Fruit fly (Drosophila melanogaster): Measurements from ENCODE around the gene ea.

Gene ea

DNA sequence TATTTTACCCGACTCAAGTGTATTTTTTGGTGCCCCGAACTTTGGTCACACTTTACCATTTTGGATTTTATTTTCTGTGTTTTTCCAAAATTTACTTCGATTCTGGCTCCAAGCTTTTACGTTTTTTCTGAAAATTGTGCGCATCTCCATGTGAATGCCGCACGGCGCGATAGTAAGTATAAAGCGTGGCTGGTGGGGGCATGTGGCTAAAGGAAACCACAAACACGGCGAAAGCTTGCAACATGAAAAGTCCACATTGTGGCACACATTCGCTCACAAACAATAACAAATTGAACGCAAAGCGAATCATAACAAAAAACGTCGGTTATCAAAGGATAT is 7.8 kb upstream of the ea start, which contains the start of gene ear:
TSS of gene ear (plus strand) at position 10 of the 339 bp plus-strand sequence.
- TF ChIP-seq Clk (GFP tag; optimal IDR thresholded peaks at IDR 0.05) (no peak), Hr96 (GFP tag; optimal IDR thresholded peaks at IDR 0.05) (no peak), cnc (optimal IDR thresholded peaks at IDR 0.05) (no peak), CG1620 (GFP tag; optimal IDR thresholded peaks at IDR 0.05) (no peak), Crg-1 (GFP tag; optimal IDR thresholded peaks at IDR 0.05) (no peak), ovo (GFP tag; optimal IDR thresholded peaks at IDR 0.05) (no peak), bab1 (GFP tag; optimal IDR thresholded peaks at IDR 0.05) (no peak), cic (GFP tag; optimal IDR thresholded peaks at IDR 0.05) (no peak), toe (GFP tag; optimal IDR thresholded peaks at IDR 0.05) (no peak), CG7101 (tag; optimal IDR thresholded peaks at IDR 0.05) (no peak), CG14711 (tag; optimal IDR thresholded peaks at IDR 0.05) (no peak), tj (GFP tag; optimal IDR thresholded peaks at IDR 0.05) (no peak), CG33017 (tag; optimal IDR thresholded peaks at IDR 0.05) (no peak), CG7045 (GFP tag; optimal IDR thresholded peaks at IDR 0.05) (no peak), CG5204 (GFP tag; optimal IDR thresholded peaks at IDR 0.05) (no peak), Mnt (GFP tag; optimal IDR thresholded peaks at IDR 0.05) (no peak), pad (GFP tag; optimal IDR thresholded peaks at IDR 0.05) (no peak), kay (GFP tag; ENCODE audit: borderline replicate concordance) (no peak)

DNA sequence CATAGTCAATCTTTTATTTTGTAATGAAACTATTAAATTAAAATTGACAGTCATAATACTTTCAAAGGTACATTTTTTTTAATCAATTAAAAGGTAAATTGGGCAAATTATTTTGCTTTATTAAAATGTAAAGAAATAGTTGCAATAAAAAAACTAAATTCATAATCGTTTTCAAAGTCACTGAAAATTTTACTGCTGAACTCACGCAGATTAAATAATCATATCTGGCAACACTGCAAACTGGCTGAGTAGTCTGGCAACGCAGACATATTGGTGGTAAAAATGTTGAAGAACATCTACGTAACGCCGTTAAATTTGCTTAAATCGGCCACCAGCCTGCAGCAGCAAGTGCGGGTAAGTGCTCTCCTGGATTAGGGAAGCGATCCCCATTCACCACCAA is 1.9 kb downstream of the ea start, which contains the start of gene mRpL9:
TSS of gene mRpL9 (plus strand) at position 267 of the 400 bp plus-strand sequence.
- no peak for TF ChIP-seq CG7045 (GFP tag; optimal IDR thresholded peaks at IDR 0.05)
- peak; percentile 36 for TF ChIP-seq Mnt (GFP tag; optimal IDR thresholded peaks at IDR 0.05)
- TF ChIP-seq CG11617 (GFP tag; optimal IDR thresholded peaks at IDR 0.05): no peak
- TF ChIP-seq Hr96 (GFP tag; optimal IDR thresholded peaks at IDR 0.05): no peak
- TF ChIP-seq cnc (optimal IDR thresholded peaks at IDR 0.05): no peak
- TF ChIP-seq bab1 (GFP tag; optimal IDR thresholded peaks at IDR 0.05): peak; percentile 30
- no peak for TF ChIP-seq CG12768 (GFP tag; optimal IDR thresholded peaks at IDR 0.05)
- no peak for TF ChIP-seq CG33017 (tag; optimal IDR thresholded peaks at IDR 0.05)
- no peak for TF ChIP-seq Crg-1 (GFP tag; optimal IDR thresholded peaks at IDR 0.05)
- peak; percentile 46 for TF ChIP-seq CG1620 (GFP tag; optimal IDR thresholded peaks at IDR 0.05)
- TF ChIP-seq CG7101 (tag; optimal IDR thresholded peaks at IDR 0.05): peak; percentile 57
- peak; percentile 43 for TF ChIP-seq CG14711 (tag; optimal IDR thresholded peaks at IDR 0.05)
- no peak for TF ChIP-seq cic (GFP tag; optimal IDR thresholded peaks at IDR 0.05)
- no peak for TF ChIP-seq tj (GFP tag; optimal IDR thresholded peaks at IDR 0.05)
- no peak for TF ChIP-seq CG5204 (GFP tag; optimal IDR thresholded peaks at IDR 0.05)
- no peak for TF ChIP-seq ovo (GFP tag; optimal IDR thresholded peaks at IDR 0.05)
- TF ChIP-seq pad (GFP tag; optimal IDR thresholded peaks at IDR 0.05): no peak

DNA sequence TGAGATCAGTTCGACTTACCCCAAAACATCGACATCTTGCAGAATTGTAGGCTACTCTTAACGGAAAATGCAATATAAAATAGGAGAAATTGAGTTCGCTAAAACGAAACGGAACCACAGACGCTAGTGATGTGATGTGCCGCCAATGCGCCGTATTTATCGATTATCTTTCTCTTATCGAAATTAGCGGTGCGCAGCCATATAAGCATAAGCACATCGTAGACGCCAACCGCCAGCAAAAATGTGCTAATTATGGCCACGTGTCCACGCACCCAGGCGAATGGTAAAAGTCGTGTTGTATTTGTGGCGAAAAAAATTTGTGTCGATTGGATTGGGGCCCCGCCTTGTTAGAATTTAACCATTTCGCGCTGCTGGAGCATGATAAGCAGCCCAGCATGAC is 4.5 kb downstream of the ea start, which contains the start of the genes Fkbp39 and Cyfip:
TSS of gene Fkbp39 (minus strand) at position 140 of the 400 bp plus-strand sequence.
TSS of gene Cyfip (plus strand) at position 273 of the 400 bp plus-strand sequence.
- TF ChIP-seq CG14711 (tag; optimal IDR thresholded peaks at IDR 0.05): peak; percentile 40
- TF ChIP-seq pad (GFP tag; optimal IDR thresholded peaks at IDR 0.05): peak; percentile 66
- TF ChIP-seq Crg-1 (GFP tag; optimal IDR thresholded peaks at IDR 0.05): peak; percentile 60
- TF ChIP-seq toe (GFP tag; optimal IDR thresholded peaks at IDR 0.05): no peak
- no peak for TF ChIP-seq CG12768 (GFP tag; optimal IDR thresholded peaks at IDR 0.05)
- peak; percentile 42 for TF ChIP-seq CG11617 (GFP tag; optimal IDR thresholded peaks at IDR 0.05)
- TF ChIP-seq ovo (GFP tag; optimal IDR thresholded peaks at IDR 0.05): no peak
- peak; percentile 51 for TF ChIP-seq cic (GFP tag; optimal IDR thresholded peaks at IDR 0.05)
- TF ChIP-seq tj (GFP tag; optimal IDR thresholded peaks at IDR 0.05): no peak
- TF ChIP-seq Mnt (GFP tag; optimal IDR thresholded peaks at IDR 0.05): peak; percentile 99
- TF ChIP-seq CG7101 (tag; optimal IDR thresholded peaks at IDR 0.05): peak; percentile 44
- TF ChIP-seq cnc (optimal IDR thresholded peaks at IDR 0.05): no peak
- no peak for TF ChIP-seq kay (GFP tag; ENCODE audit: borderline replicate concordance)
- TF ChIP-seq CG5204 (GFP tag; optimal IDR thresholded peaks at IDR 0.05): no peak
- TF ChIP-seq Hr96 (GFP tag; optimal IDR thresholded peaks at IDR 0.05): no peak
- TF ChIP-seq CG33017 (tag; optimal IDR thresholded peaks at IDR 0.05): no peak
- peak; percentile 65 for TF ChIP-seq CG1620 (GFP tag; optimal IDR thresholded peaks at IDR 0.05)
- no peak for TF ChIP-seq Clk (GFP tag; optimal IDR thresholded peaks at IDR 0.05)
- TF ChIP-seq CG7045 (GFP tag; optimal IDR thresholded peaks at IDR 0.05): no peak
- peak; percentile 79 for TF ChIP-seq bab1 (GFP tag; optimal IDR thresholded peaks at IDR 0.05)

DNA sequence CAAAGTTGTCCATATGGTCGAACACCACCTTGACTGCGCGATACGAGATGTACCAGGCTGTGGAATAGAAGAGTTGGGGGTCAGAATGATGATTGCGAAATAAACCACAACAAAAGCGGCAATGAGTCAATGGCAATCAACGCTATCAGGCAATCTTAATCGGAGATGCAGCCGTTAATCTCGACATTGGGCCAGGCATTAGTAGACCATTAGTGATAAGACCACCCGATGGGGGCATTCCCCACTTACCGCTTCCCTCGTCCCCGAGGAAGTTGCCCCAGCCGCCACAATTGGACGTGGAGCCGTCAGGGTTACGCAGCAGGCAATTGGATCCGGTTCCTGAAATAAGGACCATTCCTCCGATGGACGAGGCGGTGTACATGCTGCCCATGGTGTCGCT is 10.6 kb downstream of the ea start:
- no peak for TF ChIP-seq toe (GFP tag; optimal IDR thresholded peaks at IDR 0.05)
- TF ChIP-seq bab1 (GFP tag; optimal IDR thresholded peaks at IDR 0.05): no peak
- TF ChIP-seq CG7101 (tag; optimal IDR thresholded peaks at IDR 0.05): no peak
- no peak for TF ChIP-seq Crg-1 (GFP tag; optimal IDR thresholded peaks at IDR 0.05)
- TF ChIP-seq CG5204 (GFP tag; optimal IDR thresholded peaks at IDR 0.05): no peak
- no peak for TF ChIP-seq pad (GFP tag; optimal IDR thresholded peaks at IDR 0.05)

DNA sequence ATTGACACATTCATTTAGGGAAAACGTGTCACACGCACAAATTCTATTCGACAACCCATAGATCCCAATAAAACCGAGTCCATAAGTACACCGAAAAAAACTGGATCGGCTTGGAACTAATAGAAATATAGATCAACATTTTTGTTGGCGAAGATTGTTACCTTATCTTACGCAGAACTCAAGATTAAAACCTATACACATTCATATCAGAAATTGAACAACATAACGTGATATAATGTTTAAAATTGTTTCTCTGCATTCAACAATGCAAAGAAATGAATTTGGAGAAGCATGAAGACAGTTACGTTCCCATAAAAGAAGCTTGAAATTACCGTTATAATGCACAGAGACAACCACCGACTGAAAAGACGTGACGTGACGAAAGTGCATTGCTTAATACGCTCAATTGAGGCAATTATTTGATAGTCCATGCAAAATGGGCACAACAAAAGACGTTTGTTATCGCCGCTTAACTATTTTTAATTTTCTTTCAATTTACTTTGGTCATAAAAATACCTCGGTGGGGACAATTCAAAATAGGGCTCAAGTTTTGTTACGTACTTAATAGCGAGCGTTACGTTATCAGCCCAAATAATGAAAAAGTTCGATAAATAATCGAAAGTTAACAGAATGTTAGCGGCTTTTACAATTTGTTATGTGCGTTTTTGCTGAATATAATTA is 11.7 kb downstream of the ea start, which contains the start of gene SerRS-m:
TSS of gene SerRS-m (plus strand) at position 616 of the 681 bp plus-strand sequence.
- TF ChIP-seq CG12768 (GFP tag; optimal IDR thresholded peaks at IDR 0.05): no peak
- TF ChIP-seq bab1 (GFP tag; optimal IDR thresholded peaks at IDR 0.05): peak; percentile 5
- peak; percentile 1 for TF ChIP-seq CG11617 (GFP tag; optimal IDR thresholded peaks at IDR 0.05)
- no peak for TF ChIP-seq cic (GFP tag; optimal IDR thresholded peaks at IDR 0.05)
- no peak for TF ChIP-seq CG7101 (tag; optimal IDR thresholded peaks at IDR 0.05)
- TF ChIP-seq kay (GFP tag; ENCODE audit: borderline replicate concordance): no peak
- no peak for TF ChIP-seq CG14711 (tag; optimal IDR thresholded peaks at IDR 0.05)
- peak; percentile 43 for TF ChIP-seq ovo (GFP tag; optimal IDR thresholded peaks at IDR 0.05)

DNA sequence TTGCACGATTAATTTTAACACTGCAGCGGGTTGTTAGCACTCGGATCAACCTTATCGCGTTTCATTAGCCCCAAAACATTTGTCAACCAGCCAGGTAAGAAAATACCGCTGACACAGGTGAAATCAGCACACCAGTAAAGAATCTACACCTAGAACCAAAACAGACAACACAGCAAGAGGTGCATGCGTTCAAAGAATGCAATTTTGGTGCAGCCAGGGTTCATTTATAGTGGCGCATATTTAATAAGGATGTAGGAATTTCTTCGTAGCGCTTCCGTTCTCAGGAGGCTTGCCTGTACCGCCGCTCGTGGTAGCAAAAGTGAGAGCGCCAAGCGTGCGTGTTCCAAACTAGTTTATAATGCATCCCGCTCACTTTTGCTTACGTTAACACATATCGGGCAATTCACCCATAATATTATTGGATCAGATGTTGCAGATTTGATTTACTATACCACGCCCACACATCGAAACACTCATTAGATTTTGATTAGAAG is 13.9 kb downstream of the ea start:
- TF ChIP-seq CG11617 (GFP tag; optimal IDR thresholded peaks at IDR 0.05) (no peak), CG7045 (GFP tag; optimal IDR thresholded peaks at IDR 0.05) (peak; percentile 3), CG12768 (GFP tag; optimal IDR thresholded peaks at IDR 0.05) (peak; percentile 0), tj (GFP tag; optimal IDR thresholded peaks at IDR 0.05) (peak; percentile 94)
